Fruit fly (Drosophila melanogaster) whole organism, embryonic: ENCODE results near the gene CG15922.

Experiments used
- ATbp ChIP-seq: fragments of 200-800 bp; sonication (Bioruptor generic); optimal IDR thresholded peaks from 2 replicates; lab custom pipeline; 2017; ENCODE audit warnings: missing biosample characterization, mild to moderate bottlenecking, missing genetic modification characterization, missing genetic modification reagents
- Atf-2 ChIP-seq: fragments of 200-800 bp; sonication (Bioruptor generic); optimal IDR thresholded peaks from 2 replicates; lab custom pipeline; 2016; ENCODE audit warnings: missing biosample characterization, missing genetic modification characterization
- Blimp-1 ChIP-seq: fragments of 200-800 bp; sonication (Bioruptor generic); optimal IDR thresholded peaks from 3 replicates; lab custom pipeline; 2018; ENCODE audit warnings: missing biosample characterization, missing genetic modification characterization, mild to moderate bottlenecking, moderate library complexity, missing genetic modification reagents
- CG10147 ChIP-seq: fragments of 200-800 bp; sonication (Bioruptor generic); optimal IDR thresholded peaks from 2 replicates; lab custom pipeline; 2019; ENCODE audit warnings: missing biosample characterization, mild to moderate bottlenecking, missing genetic modification characterization, moderate library complexity
- CG12659 ChIP-seq: fragments of 200-800 bp; sonication (Bioruptor generic); optimal IDR thresholded peaks from 3 replicates; lab custom pipeline; 2017; ENCODE audit warnings: mild to moderate bottlenecking, missing biosample characterization, missing genetic modification reagents, missing genetic modification characterization
- CG16779 ChIP-seq: fragments of 200-800 bp; sonication (Bioruptor generic); IDR thresholded peaks from 2 replicates; pipeline ENCODE4 v1.3.6; 2022; ENCODE audit warnings: missing biosample characterization, missing genetic modification characterization
- CG16863 ChIP-seq: fragments of 200-800 bp; sonication (Bioruptor generic); optimal IDR thresholded peaks from 3 replicates; lab custom pipeline; 2016; ENCODE audit warnings: missing biosample characterization, missing genetic modification characterization
- CG2120 ChIP-seq: fragments of 200-800 bp; sonication (Bioruptor generic); optimal IDR thresholded peaks from 3 replicates; lab custom pipeline; 2016; ENCODE audit warnings: missing biosample characterization, missing genetic modification characterization
- CG30431 ChIP-seq: fragments of 200-800 bp; sonication (Bioruptor generic); optimal IDR thresholded peaks from 2 replicates; lab custom pipeline; 2017; ENCODE audit warnings: missing biosample characterization, missing genetic modification characterization
- CG31388 ChIP-seq: fragments of 200-800 bp; sonication (Bioruptor generic); optimal IDR thresholded peaks from 2 replicates; lab custom pipeline; 2016; ENCODE audit warnings: missing biosample characterization, missing genetic modification characterization
- CG32767 ChIP-seq: fragments of 200-800 bp; sonication (Bioruptor generic); IDR thresholded peaks from 2 replicates; pipeline ENCODE4 v1.3.6; 2022; ENCODE audit warnings: missing biosample characterization, missing genetic modification characterization
- CG3838 ChIP-seq: fragments of 200-800 bp; sonication (Bioruptor generic); optimal IDR thresholded peaks from 3 replicates; lab custom pipeline; 2016; ENCODE audit warnings: missing biosample characterization, missing genetic modification characterization
- CG3995 ChIP-seq: fragments of 200-800 bp; sonication (Bioruptor generic); optimal IDR thresholded peaks from 3 replicates; lab custom pipeline; 2016; ENCODE audit warnings: missing biosample characterization, missing genetic modification characterization
- CG6175 ChIP-seq: fragments of 200-800 bp; sonication (Bioruptor generic); IDR thresholded peaks from 3 replicates; pipeline ENCODE4 v1.3.6; 2022; ENCODE audit warnings: missing biosample characterization, missing genetic modification characterization
- CG6765 ChIP-seq: fragments of 200-800 bp; sonication (Bioruptor generic); optimal IDR thresholded peaks from 3 replicates; lab custom pipeline; 2017; ENCODE audit warnings: missing biosample characterization, mild to moderate bottlenecking, missing genetic modification characterization
- CG7745 ChIP-seq: fragments of 200-800 bp; sonication (Bioruptor generic); optimal IDR thresholded peaks from 2 replicates; lab custom pipeline; 2018; ENCODE audit warnings: missing biosample characterization, mild to moderate bottlenecking, missing genetic modification characterization, moderate library complexity
- CG8765 ChIP-seq: fragments of 200-800 bp; sonication (Bioruptor generic); IDR thresholded peaks from 2 replicates; pipeline ENCODE4 v1.3.6; 2022; ENCODE audit warnings: missing biosample characterization, missing genetic modification characterization
- CG8924 ChIP-seq: fragments of 200-800 bp; optimal IDR thresholded peaks from 3 replicates; lab custom pipeline; 2019; ENCODE audit warnings: missing biosample characterization, mild to moderate bottlenecking, missing genetic modification characterization, moderate library complexity
- CHES-1-like ChIP-seq: fragments of 200-800 bp; sonication (Bioruptor generic); optimal IDR thresholded peaks from 2 replicates; lab custom pipeline; 2016; ENCODE audit warnings: missing biosample characterization, missing genetic modification characterization
- Camta ChIP-seq: fragments of 200-800 bp; sonication (Bioruptor generic); optimal IDR thresholded peaks from 2 replicates; lab custom pipeline; 2016; ENCODE audit warnings: missing biosample characterization, missing genetic modification characterization
- CkIIα-i1 ChIP-seq: fragments of 200-800 bp; sonication (Bioruptor generic); IDR thresholded peaks from 2 replicates; pipeline ENCODE4 v1.3.6; 2022; ENCODE audit warnings: missing biosample characterization, missing genetic modification characterization
- Drgx ChIP-seq: fragments of 200-800 bp; sonication (Bioruptor generic); IDR thresholded peaks from 2 replicates; pipeline ENCODE4 v1.3.6; 2022; ENCODE audit warnings: missing biosample characterization, missing genetic modification characterization
- HLH4C ChIP-seq: fragments of 200-800 bp; sonication (Bioruptor generic); IDR thresholded peaks from 3 replicates; pipeline ENCODE4 v1.3.6; 2022; ENCODE audit warnings: missing biosample characterization, missing genetic modification characterization; ENCODE audit not compliant: partially characterized antibody
- HmgD ChIP-seq: fragments of 200-800 bp; sonication (Bioruptor generic); optimal IDR thresholded peaks from 3 replicates; lab custom pipeline; 2016; ENCODE audit warnings: missing biosample characterization, missing genetic modification characterization
- HmgZ ChIP-seq: fragments of 200-800 bp; sonication (Bioruptor generic); optimal IDR thresholded peaks from 2 replicates; lab custom pipeline; 2018; ENCODE audit warnings: missing biosample characterization, mild to moderate bottlenecking, missing genetic modification characterization
- Hmr ChIP-seq: fragments of 200-800 bp; sonication (Bioruptor generic); optimal IDR thresholded peaks from 3 replicates; lab custom pipeline; 2017; ENCODE audit warnings: mild to moderate bottlenecking, missing biosample characterization, missing genetic modification reagents, missing genetic modification characterization
- Hmx ChIP-seq: fragments of 200-800 bp; sonication (Bioruptor generic); optimal IDR thresholded peaks from 2 replicates; lab custom pipeline; 2016; ENCODE audit warnings: missing biosample characterization, missing genetic modification characterization
- Hr51 ChIP-seq, 2 experiments: fragments of 200-800 bp; sonication (Bioruptor generic); optimal IDR thresholded peaks; 2 replicates in 1 of 2; 3 replicates in 1 of 2; lab custom pipeline; 2016 to 2018; ENCODE audit warnings: missing biosample characterization in 2 of 2, missing genetic modification characterization in 2 of 2, mild to moderate bottlenecking in 1 of 2, moderate library complexity in 1 of 2
- Lpt ChIP-seq: fragments of >200 bp; optimal IDR thresholded peaks from 2 replicates; lab custom pipeline; 2018; ENCODE audit warnings: missing biosample characterization, missing genetic modification characterization
- NC2β ChIP-seq: fragments of 200-800 bp; sonication (Bioruptor generic); optimal IDR thresholded peaks from 2 replicates; lab custom pipeline; 2016; ENCODE audit warnings: missing biosample characterization, missing genetic modification characterization
- NK7.1 ChIP-seq: fragments of 200-800 bp; sonication (Bioruptor generic); optimal IDR thresholded peaks from 3 replicates; lab custom pipeline; 2016; ENCODE audit warnings: missing biosample characterization, missing genetic modification characterization
- Neu2 ChIP-seq: fragments of 200-800 bp; sonication (Bioruptor generic); optimal IDR thresholded peaks from 3 replicates; lab custom pipeline; 2016; ENCODE audit warnings: missing biosample characterization, missing genetic modification characterization, borderline replicate concordance
- NfI ChIP-seq: fragments of 200-800 bp; sonication (Bioruptor generic); optimal IDR thresholded peaks from 3 replicates; lab custom pipeline; 2018; ENCODE audit warnings: missing biosample characterization, mild to moderate bottlenecking, missing genetic modification characterization, moderate library complexity
- Ravus ChIP-seq: fragments of 200-800 bp; sonication (Bioruptor generic); IDR thresholded peaks from 2 replicates; pipeline ENCODE4 v1.3.6; 2022; ENCODE audit warnings: missing biosample characterization, missing genetic modification characterization
- Side ChIP-seq: fragments of 200-800 bp; sonication (Bioruptor generic); optimal IDR thresholded peaks from 2 replicates; lab custom pipeline; 2016; ENCODE audit warnings: missing biosample characterization, missing genetic modification characterization
- amos ChIP-seq: fragments of 200-800 bp; sonication (Bioruptor generic); IDR thresholded peaks from 2 replicates; pipeline ENCODE4 v1.3.6; 2022; ENCODE audit warnings: missing biosample characterization, missing genetic modification characterization; ENCODE audit not compliant: partially characterized antibody
- caup ChIP-seq: fragments of 200-800 bp; sonication (Bioruptor generic); optimal IDR thresholded peaks from 3 replicates; lab custom pipeline; 2017; ENCODE audit warnings: missing biosample characterization, mild to moderate bottlenecking, missing genetic modification characterization, moderate library complexity; ENCODE audit not compliant: severe bottlenecking
- corto ChIP-seq: fragments of 200-800 bp; sonication (Bioruptor generic); optimal IDR thresholded peaks from 2 replicates; lab custom pipeline; 2016; ENCODE audit warnings: missing biosample characterization, mild to moderate bottlenecking, missing genetic modification characterization, moderate library complexity
- dan ChIP-seq: fragments of 200-800 bp; sonication (Bioruptor generic); IDR thresholded peaks from 2 replicates; pipeline ENCODE4 v1.3.6; 2022; ENCODE audit warnings: missing biosample characterization, missing genetic modification characterization
- gcm ChIP-seq: fragments of 200-800 bp; sonication (Bioruptor generic); optimal IDR thresholded peaks from 2 replicates; lab custom pipeline; 2019; ENCODE audit warnings: missing biosample characterization, mild to moderate bottlenecking, missing genetic modification characterization, moderate library complexity
- ind ChIP-seq: fragments of 200-800 bp; sonication (Bioruptor generic); optimal IDR thresholded peaks from 3 replicates; lab custom pipeline; 2016; ENCODE audit warnings: missing biosample characterization, missing genetic modification characterization
- luna ChIP-seq: fragments of 200-800 bp; sonication (Bioruptor generic); optimal IDR thresholded peaks from 2 replicates; lab custom pipeline; 2016; ENCODE audit warnings: missing biosample characterization, missing genetic modification characterization
- pfk ChIP-seq: fragments of 200-800 bp; sonication (Bioruptor generic); optimal IDR thresholded peaks from 2 replicates; lab custom pipeline; 2018; ENCODE audit warnings: missing biosample characterization, mild to moderate bottlenecking, missing genetic modification characterization, moderate library complexity
- prd ChIP-seq, 3 experiments: fragments of >200 bp in 2 of 3; fragments of 200-800 bp in 1 of 3; sonication (Bioruptor generic) in 1 of 3; optimal IDR thresholded peaks in 2 of 3; IDR thresholded peaks in 1 of 3; 2 replicates in 2 of 3; 3 replicates in 1 of 3; pipeline versions ENCODE4 v1.3.6 to Lab custom; 2017 to 2022; ENCODE audit warnings: missing biosample characterization in 1 of 3, missing genetic modification characterization in 1 of 3
- rib ChIP-seq: fragments of 200-800 bp; sonication (Bioruptor generic); IDR thresholded peaks from 2 replicates; pipeline ENCODE4 v1.3.6; 2022; ENCODE audit warnings: missing biosample characterization, missing genetic modification characterization
- sens ChIP-seq: fragments of 200-800 bp; sonication (Bioruptor generic); peaks from one replicate; lab custom pipeline; 2016; ENCODE audit warnings: missing biosample characterization, missing genetic modification characterization
- stc ChIP-seq: fragments of 200-800 bp; sonication (Bioruptor generic); IDR thresholded peaks from 2 replicates; pipeline ENCODE4 v1.3.6; 2022; ENCODE audit warnings: missing biosample characterization, missing genetic modification characterization
- tx ChIP-seq: fragments of 200-800 bp; sonication (Bioruptor generic); optimal IDR thresholded peaks from 2 replicates; lab custom pipeline; 2016; ENCODE audit warnings: missing biosample characterization, missing genetic modification characterization
- zen2 ChIP-seq: fragments of 200-800 bp; sonication (Bioruptor generic); IDR thresholded peaks from 3 replicates; pipeline ENCODE4 v1.3.6; 2022; ENCODE audit warnings: missing biosample characterization, missing genetic modification characterization; ENCODE audit not compliant: partially characterized antibody

The CG15922 gene

DNA sequence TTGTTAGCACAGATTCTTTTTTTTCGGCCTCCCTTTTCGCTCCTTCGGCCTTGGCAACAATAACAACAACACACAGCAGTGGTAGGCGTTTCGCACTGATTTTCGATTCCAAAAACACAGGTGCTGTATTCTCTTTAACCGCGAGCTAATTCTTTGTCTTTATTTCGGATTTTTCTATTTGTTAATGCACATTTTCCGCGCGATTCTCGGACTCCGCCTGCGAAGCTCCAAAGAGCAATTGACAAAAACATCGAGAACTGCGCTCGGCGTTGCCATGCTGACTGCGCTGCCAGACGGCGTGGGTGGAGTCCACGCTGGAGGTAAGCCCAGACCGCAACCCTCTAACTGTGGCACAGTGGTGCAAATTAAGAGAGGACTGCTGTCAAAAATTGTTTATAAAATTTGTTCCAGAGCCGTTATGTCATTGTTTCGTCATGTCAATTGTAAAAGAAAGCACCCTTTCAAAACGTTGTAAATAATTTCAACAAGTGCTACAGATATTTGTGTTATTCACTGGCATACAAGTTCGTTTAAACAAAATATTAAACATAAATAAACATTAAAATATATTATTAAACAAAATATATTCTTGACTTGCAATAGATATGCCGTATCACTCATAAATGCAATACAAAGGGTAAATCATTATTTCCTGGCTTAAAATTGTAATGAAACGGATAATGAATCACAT, 2.5 kb downstream of the CG15922 start, which contains the start of the genes DPCoAC and CG5180 (continued):
- no peak for TF ChIP-seq CG32767 (GFP tag; lab: Robert Waterston, UW)
- TF ChIP-seq CG7745 (tag; lab: Kevin White, UChicago): no peak
- peak; percentile 72 for TF ChIP-seq ind (GFP tag; lab: Kevin White, UChicago)
- TF ChIP-seq Hr51 (GFP tag; optimal IDR thresholded peaks at IDR 0.05; lab: Kevin White, UChicago): peak; percentile 66 to 70
- TF ChIP-seq Atf-2 (GFP tag; lab: Kevin White, UChicago): peak; percentile 39
- TF ChIP-seq CG31388 (GFP tag; lab: Kevin White, UChicago): peak; percentile 30
- TF ChIP-seq CG8765: no peak; the same call in 1 of the 2 replicates
- no peak for TF ChIP-seq prd (optimal IDR thresholded peaks at IDR 0.05; lab: Kevin White, UChicago)
- peak; percentile 86 for TF ChIP-seq prd (GFP tag; IDR thresholded peaks at IDR 0.05; lab: Robert Waterston, UW)
- TF ChIP-seq HmgD (GFP tag; lab: Kevin White, UChicago): peak; percentile 92
- TF ChIP-seq ATbp: no peak
- peak; percentile 79 for TF ChIP-seq CG16779 (GFP tag; lab: Robert Waterston, UW)
- TF ChIP-seq Side (GFP tag; lab: Kevin White, UChicago): peak; percentile 19
- peak; percentile 78 for TF ChIP-seq CG2120
- TF ChIP-seq zen2 (GFP tag; lab: Robert Waterston, UW): 0 out of 3 replicates have a peak, but pooled peaks have one; percentile 5
- peak; percentile 44 for TF ChIP-seq Drgx
- peak; percentile 78 for TF ChIP-seq CG12659 (GFP tag; lab: Kevin White, UChicago)
- peak; percentile 30 for TF ChIP-seq NC2β (GFP tag; lab: Kevin White, UChicago)
- TF ChIP-seq Camta (GFP tag; lab: Kevin White, UChicago): peak; percentile 45
- no peak for TF ChIP-seq CG6765 (GFP tag; lab: Kevin White, UChicago)
- TF ChIP-seq CG8924 (tag; lab: Kevin White, UChicago): peak; percentile 59
- TF ChIP-seq CG6175: peak; percentile 72; the same call in 2 of the 3 replicates
- peak; percentile 38 for TF ChIP-seq CG10147
- TF ChIP-seq Hmx (GFP tag; lab: Kevin White, UChicago): no peak
- TF ChIP-seq gcm (GFP tag; lab: Kevin White, UChicago): no peak
- TF ChIP-seq caup (GFP tag; lab: Kevin White, UChicago): peak; percentile 66
- TF ChIP-seq HLH4C (GFP tag; lab: Robert Waterston, UW): no peak
- TF ChIP-seq CG16863: peak; percentile 51
- TF ChIP-seq CG3995: peak; percentile 0
- peak; percentile 74 for TF ChIP-seq rib (GFP tag; lab: Robert Waterston, UW)
- TF ChIP-seq CG30431 (GFP tag; lab: Kevin White, UChicago): peak; percentile 53
- TF ChIP-seq dan: no peak
- no peak for TF ChIP-seq luna (GFP tag; lab: Kevin White, UChicago)
- peak; percentile 69 for TF ChIP-seq Hmr (GFP tag; lab: Kevin White, UChicago)
- peak; percentile 78 for TF ChIP-seq sens
- TF ChIP-seq NK7.1: no peak
- peak; percentile 25 for TF ChIP-seq tx (GFP tag; lab: Kevin White, UChicago)
- TF ChIP-seq Ravus (GFP tag; lab: Robert Waterston, UW): 0 out of 2 replicates have a peak, but pooled peaks have one; percentile 19
- no peak for TF ChIP-seq corto (GFP tag; lab: Kevin White, UChicago)
- TF ChIP-seq Blimp-1 (GFP tag; lab: Kevin White, UChicago): peak; percentile 7
- TF ChIP-seq HmgZ: peak; percentile 78
- TF ChIP-seq pfk: peak; percentile 11
- TF ChIP-seq Neu2 (GFP tag; lab: Kevin White, UChicago): no peak
- TF ChIP-seq Lpt (GFP tag; lab: Kevin White, UChicago): no peak
- peak; percentile 46 for TF ChIP-seq CG3838 (GFP tag; lab: Kevin White, UChicago)
- TF ChIP-seq amos (GFP tag; lab: Robert Waterston, UW): peak; percentile 78
- peak; percentile 72 for TF ChIP-seq NfI (GFP tag; lab: Kevin White, UChicago)
- TF ChIP-seq stc (GFP tag; lab: Robert Waterston, UW): peak; percentile 38; the same call in 1 of the 2 replicates
- no peak for TF ChIP-seq CkIIα-i1 (GFP tag; lab: Robert Waterston, UW)
- peak; percentile 68 for TF ChIP-seq CHES-1-like (GFP tag; lab: Kevin White, UChicago)
